Fruit fly (Drosophila melanogaster) whole organism, embryonic: ENCODE results near the gene Ak1.

Experiments used
- CG10543 ChIP-seq: fragments of 200-800 bp; sonication (Bioruptor generic); optimal IDR thresholded peaks from 3 replicates; lab custom pipeline; 2017; ENCODE audit warnings: missing biosample characterization, mild to moderate bottlenecking, missing genetic modification characterization, moderate library complexity
- CG11504 ChIP-seq: fragments of 200-800 bp; sonication (Bioruptor generic); optimal IDR thresholded peaks from 3 replicates; lab custom pipeline; 2019; ENCODE audit warnings: missing biosample characterization, mild to moderate bottlenecking, missing genetic modification characterization, moderate library complexity
- CG13624 ChIP-seq: fragments of 200-800 bp; sonication (Bioruptor generic); optimal IDR thresholded peaks from 2 replicates; lab custom pipeline; 2016; ENCODE audit warnings: missing biosample characterization, missing genetic modification characterization
- CG1603 ChIP-seq: fragments of 200-800 bp; sonication (Bioruptor generic); optimal IDR thresholded peaks from 2 replicates; lab custom pipeline; 2019; ENCODE audit warnings: missing biosample characterization, mild to moderate bottlenecking, missing genetic modification characterization, moderate library complexity
- CG1832 ChIP-seq: fragments of 200-800 bp; sonication (Bioruptor generic); optimal IDR thresholded peaks from 2 replicates; lab custom pipeline; 2017; ENCODE audit warnings: missing biosample characterization, mild to moderate bottlenecking, missing genetic modification characterization, inconsistent platforms
- CG32532 ChIP-seq: fragments of 200-800 bp; sonication (Bioruptor generic); IDR thresholded peaks from 2 replicates; pipeline ENCODE4 v1.3.6; 2022; ENCODE audit warnings: missing biosample characterization, missing genetic modification characterization
- CG3281 ChIP-seq: fragments of 200-800 bp; sonication (Bioruptor generic); optimal IDR thresholded peaks from 3 replicates; lab custom pipeline; 2017; ENCODE audit warnings: missing biosample characterization, mild to moderate bottlenecking, missing genetic modification characterization
- CG34376 ChIP-seq: fragments of 200-800 bp; sonication (Bioruptor generic); optimal IDR thresholded peaks from 2 replicates; lab custom pipeline; 2018; ENCODE audit warnings: missing biosample characterization, mild to moderate bottlenecking, missing genetic modification characterization
- CG34422 ChIP-seq: fragments of 200-800 bp; sonication (Bioruptor generic); IDR thresholded peaks from 3 replicates; pipeline ENCODE4 v1.3.6; 2022; ENCODE audit warnings: missing biosample characterization, missing genetic modification characterization
- CG4360 ChIP-seq: fragments of 200-800 bp; sonication (Bioruptor generic); IDR thresholded peaks from 2 replicates; pipeline ENCODE4 v1.3.6; 2022; ENCODE audit warnings: missing biosample characterization, missing genetic modification characterization
- CG7786 ChIP-seq: fragments of 200-800 bp; sonication (Bioruptor generic); optimal IDR thresholded peaks from 2 replicates; lab custom pipeline; 2016; ENCODE audit warnings: missing biosample characterization, missing genetic modification characterization
- CG7987 ChIP-seq: fragments of 200-800 bp; sonication (Bioruptor generic); optimal IDR thresholded peaks from 2 replicates; lab custom pipeline; 2018; ENCODE audit warnings: missing biosample characterization, mild to moderate bottlenecking, missing genetic modification characterization, moderate library complexity
- CG9797 ChIP-seq: fragments of 200-800 bp; sonication (Bioruptor generic); optimal IDR thresholded peaks from 3 replicates; lab custom pipeline; 2018; ENCODE audit warnings: missing biosample characterization, mild to moderate bottlenecking, missing genetic modification characterization
- D ChIP-seq, 2 experiments: fragments of 200-800 bp in 1 of 2; fragments of >200 bp in 1 of 2; sonication (Bioruptor generic) in 1 of 2; optimal IDR thresholded peaks; 2 replicates in 1 of 2; 3 replicates in 1 of 2; lab custom pipeline; 2017; ENCODE audit warnings: mild to moderate bottlenecking in 1 of 2, missing biosample characterization in 1 of 2, missing genetic modification characterization in 1 of 2, missing genetic modification reagents in 1 of 2
- D19B ChIP-seq: fragments of 200-800 bp; sonication (Bioruptor generic); optimal IDR thresholded peaks from 2 replicates; lab custom pipeline; 2017; ENCODE audit warnings: missing biosample characterization, mild to moderate bottlenecking, missing genetic modification characterization
- Dbx ChIP-seq: fragments of 200-800 bp; sonication (Bioruptor generic); IDR thresholded peaks from 3 replicates; pipeline ENCODE4 v1.3.6; 2022; ENCODE audit warnings: missing biosample characterization, missing genetic modification characterization
- Deaf1 ChIP-seq: fragments of 200-800 bp; optimal IDR thresholded peaks from 3 replicates; lab custom pipeline; 2019; ENCODE audit warnings: missing biosample characterization, mild to moderate bottlenecking, missing genetic modification characterization, moderate library complexity
- Ets65A ChIP-seq: fragments of 200-800 bp; sonication (Bioruptor generic); peaks from one replicate; lab custom pipeline; 2016; ENCODE audit warnings: missing biosample characterization, missing genetic modification characterization
- GATAe ChIP-seq: fragments of 200-800 bp; sonication (Bioruptor generic); conservative IDR thresholded peaks from 2 replicates; pipeline ENCODE4 v1.3.6; 2022; ENCODE audit warnings: missing biosample characterization, missing genetic modification characterization
- H2.0 ChIP-seq: fragments of 200-800 bp; sonication (Bioruptor generic); IDR thresholded peaks from 2 replicates; pipeline ENCODE4 v1.3.6; 2022; ENCODE audit warnings: missing biosample characterization, missing genetic modification characterization
- Hr78 ChIP-seq, 2 experiments: fragments of 200-800 bp in 1 of 2; fragments of >200 bp in 1 of 2; sonication (Bioruptor generic) in 1 of 2; optimal IDR thresholded peaks; 2 replicates each; lab custom pipeline; 2017 to 2019; ENCODE audit warnings: missing biosample characterization in 2 of 2, missing genetic modification characterization in 2 of 2, mild to moderate bottlenecking in 1 of 2, moderate library complexity in 1 of 2
- MTF-1 ChIP-seq: fragments of 200-800 bp; sonication (Bioruptor generic); optimal IDR thresholded peaks from 2 replicates; lab custom pipeline; 2018; ENCODE audit warnings: missing biosample characterization, mild to moderate bottlenecking, missing genetic modification characterization, borderline replicate concordance
- Med ChIP-seq: fragments of 200-800 bp; sonication (Bioruptor generic); peaks from one replicate; lab custom pipeline; 2016; ENCODE audit warnings: missing biosample characterization, missing genetic modification characterization, mild to moderate bottlenecking, inconsistent platforms, moderate library complexity
- Meics ChIP-seq: fragments of 200-800 bp; sonication (Bioruptor generic); optimal IDR thresholded peaks from 2 replicates; lab custom pipeline; 2017; ENCODE audit warnings: missing biosample characterization, mild to moderate bottlenecking, missing genetic modification characterization
- NFAT ChIP-seq: fragments of 200-800 bp; sonication (Bioruptor generic); IDR thresholded peaks from 2 replicates; pipeline ENCODE4 v1.3.6; 2022; ENCODE audit warnings: missing biosample characterization, missing genetic modification characterization
- Ptx1 ChIP-seq: fragments of 200-800 bp; sonication (Bioruptor generic); IDR thresholded peaks from 2 replicates; pipeline ENCODE4 v1.3.6; 2022; ENCODE audit warnings: missing biosample characterization, missing genetic modification characterization
- amos ChIP-seq: fragments of 200-800 bp; sonication (Bioruptor generic); IDR thresholded peaks from 2 replicates; pipeline ENCODE4 v1.3.6; 2022; ENCODE audit warnings: missing biosample characterization, missing genetic modification characterization; ENCODE audit not compliant: partially characterized antibody
- caup ChIP-seq: fragments of 200-800 bp; sonication (Bioruptor generic); optimal IDR thresholded peaks from 3 replicates; lab custom pipeline; 2017; ENCODE audit warnings: missing biosample characterization, mild to moderate bottlenecking, missing genetic modification characterization, moderate library complexity; ENCODE audit not compliant: severe bottlenecking
- crol ChIP-seq: fragments of 200-800 bp; sonication (Bioruptor generic); IDR thresholded peaks from 2 replicates; pipeline ENCODE4 v1.3.6; 2022; ENCODE audit warnings: missing biosample characterization, missing genetic modification characterization
- cwo ChIP-seq: fragments of 200-800 bp; sonication (Bioruptor generic); optimal IDR thresholded peaks from 3 replicates; lab custom pipeline; 2017; ENCODE audit warnings: missing biosample characterization, missing genetic modification characterization, mild to moderate bottlenecking, moderate library complexity, missing genetic modification reagents
- gce ChIP-seq: fragments of 200-800 bp; sonication (Bioruptor generic); IDR thresholded peaks from 3 replicates; pipeline ENCODE4 v1.3.6; 2022; ENCODE audit warnings: missing biosample characterization, missing genetic modification characterization
- grn ChIP-seq: fragments of 200-800 bp; sonication (Bioruptor generic); optimal IDR thresholded peaks from 3 replicates; lab custom pipeline; 2017; ENCODE audit warnings: missing biosample characterization, missing genetic modification characterization
- gro ChIP-seq: fragments of 200-800 bp; sonication (Bioruptor generic); optimal IDR thresholded peaks from 2 replicates; lab custom pipeline; 2016; ENCODE audit warnings: missing biosample characterization, missing genetic modification characterization
- h ChIP-seq: fragments of >200 bp; optimal IDR thresholded peaks from 2 replicates; lab custom pipeline; 2017
- mam ChIP-seq: fragments of 200-800 bp; sonication (Bioruptor generic); optimal IDR thresholded peaks from 3 replicates; lab custom pipeline; 2016; ENCODE audit warnings: missing biosample characterization, missing genetic modification characterization
- nau ChIP-seq: fragments of 200-800 bp; sonication (Bioruptor generic); optimal IDR thresholded peaks from 3 replicates; lab custom pipeline; 2017; ENCODE audit warnings: missing biosample characterization, mild to moderate bottlenecking, missing genetic modification characterization, missing genetic modification reagents
- nmo ChIP-seq: fragments of 200-800 bp; sonication (Bioruptor generic); optimal IDR thresholded peaks from 2 replicates; lab custom pipeline; 2018; ENCODE audit warnings: missing biosample characterization, mild to moderate bottlenecking, missing genetic modification characterization, moderate library complexity
- pan ChIP-seq, 4 experiments: fragments of >200 bp in 3 of 4; fragments of 200-800 bp in 1 of 4; sonication (Bioruptor generic) in 1 of 4; optimal IDR thresholded peaks in 3 of 4; IDR thresholded peaks in 1 of 4; 2 replicates each; pipeline versions ENCODE4 v1.3.6 to Lab custom; 2017 to 2022; ENCODE audit warnings: missing biosample characterization in 2 of 4, missing genetic modification characterization in 2 of 4, mixed read lengths in 1 of 4
- pb ChIP-seq: fragments of 200-800 bp; sonication (Bioruptor generic); optimal IDR thresholded peaks from 3 replicates; lab custom pipeline; 2016; ENCODE audit warnings: missing biosample characterization, missing genetic modification characterization
- row ChIP-seq: fragments of 200-800 bp; sonication (Bioruptor generic); IDR thresholded peaks from 3 replicates; pipeline ENCODE4 v1.3.6; 2022; ENCODE audit warnings: missing biosample characterization, missing genetic modification characterization
- sd ChIP-seq: fragments of 200-800 bp; sonication (Bioruptor generic); optimal IDR thresholded peaks from 3 replicates; lab custom pipeline; 2018; ENCODE audit warnings: missing biosample characterization, mild to moderate bottlenecking, missing genetic modification characterization, moderate library complexity
- sens ChIP-seq: fragments of 200-800 bp; sonication (Bioruptor generic); peaks from one replicate; lab custom pipeline; 2016; ENCODE audit warnings: missing biosample characterization, missing genetic modification characterization
- sisA ChIP-seq: fragments of 200-800 bp; sonication (Bioruptor generic); IDR thresholded peaks from 2 replicates; pipeline ENCODE4 v1.3.6; 2022; ENCODE audit warnings: missing biosample characterization, missing genetic modification characterization
- sug ChIP-seq: fragments of 200-800 bp; optimal IDR thresholded peaks from 2 replicates; lab custom pipeline; 2019; ENCODE audit warnings: missing biosample characterization, mild to moderate bottlenecking, missing genetic modification characterization, moderate library complexity
- z ChIP-seq: fragments of 200-800 bp; sonication (Bioruptor generic); IDR thresholded peaks from 3 replicates; pipeline ENCODE4 v1.3.6; 2022; ENCODE audit warnings: missing biosample characterization, missing genetic modification characterization

The Ak1 gene

dm6 chr3L:12184564-12185034, 19.3 kb downstream of the Ak1 start, which contains the start of gene Miox:
Gene Miox (plus strand): TSS chr3L:12184984.
- no peak for TF ChIP-seq sisA (GFP tag; lab: Robert Waterston, UW)
- peak; percentile 65 for TF ChIP-seq CG34376
- TF ChIP-seq MTF-1 (GFP tag; lab: Kevin White, UChicago) = no peak
- TF ChIP-seq CG34422 (GFP tag; lab: Robert Waterston, UW) = no peak
- no peak for TF ChIP-seq Ptx1 (GFP tag; lab: Robert Waterston, UW)
- peak; percentile 1 for TF ChIP-seq CG10543 (GFP tag; lab: Kevin White, UChicago)
- TF ChIP-seq CG1832 = no peak
- peak; percentile 16; the same call in 1 of the 2 replicates for TF ChIP-seq crol
- TF ChIP-seq sug (tag; lab: Kevin White, UChicago) = peak; percentile 75
- peak; percentile 69 for TF ChIP-seq CG7987 (GFP tag; lab: Kevin White, UChicago)

- TF ChIP-seq Ets65A (GFP tag; lab: Kevin White, UChicago) (peak; percentile 84), D19B (GFP tag; lab: Kevin White, UChicago) (peak; percentile 61), pan (optimal IDR thresholded peaks at IDR 0.05; lab: Kevin White, UChicago) (no peak), pan (GFP tag; optimal IDR thresholded peaks at IDR 0.05 in 1 of 2, IDR thresholded peaks at IDR 0.05 in 1 of 2) (peak in 1 of 2 experiments; percentile 30), CG13624 (GFP tag; lab: Kevin White, UChicago) (no peak), row (GFP tag; lab: Robert Waterston, UW) (0 out of 3 replicates have a peak, but pooled peaks have one; percentile 19), sens (GFP tag; lab: Kevin White, UChicago) (peak; percentile 32), nau (no peak)
- TF ChIP-seq, all 482 proteins: peak for 5
Observed at dm6 chr3L:12183967-12184366, 19.9 kb downstream of the Ak1 start.

- 0 out of 3 replicates have a peak, but pooled peaks have one; percentile 21 for TF ChIP-seq gce (GFP tag; lab: Robert Waterston, UW)
- TF ChIP-seq H2.0 (GFP tag; lab: Robert Waterston, UW) = no peak
- peak; percentile 6 for TF ChIP-seq pb (GFP tag; lab: Kevin White, UChicago)
- no peak for TF ChIP-seq CG9797 (GFP tag; lab: Kevin White, UChicago)
- TF ChIP-seq CG11504 = peak; percentile 38
- TF ChIP-seq nmo = peak; percentile 4
- TF ChIP-seq caup (GFP tag; lab: Kevin White, UChicago) = peak; percentile 9
- peak; percentile 48 for TF ChIP-seq gro (GFP tag; lab: Kevin White, UChicago)
- TF ChIP-seq z (GFP tag; lab: Robert Waterston, UW) = no peak
- TF ChIP-seq NFAT (GFP tag; lab: Robert Waterston, UW) = peak; percentile 41; the same call in 1 of the 2 replicates
- peak; percentile 24 for TF ChIP-seq Meics (GFP tag; lab: Kevin White, UChicago)
- peak; percentile 23 for TF ChIP-seq sug (tag; lab: Kevin White, UChicago)
- TF ChIP-seq Med (GFP tag; lab: Kevin White, UChicago) = peak; percentile 67
- no peak for TF ChIP-seq CG1832
- no peak for TF ChIP-seq D (optimal IDR thresholded peaks at IDR 0.05; lab: Kevin White, UChicago)
- TF ChIP-seq D (GFP tag; optimal IDR thresholded peaks at IDR 0.05; lab: Kevin White, UChicago) = no peak
- TF ChIP-seq CG3281 (GFP tag; lab: Kevin White, UChicago) = peak; percentile 46
- TF ChIP-seq grn (GFP tag; lab: Kevin White, UChicago) = peak; percentile 34
- peak; percentile 60 for TF ChIP-seq sens (GFP tag; lab: Kevin White, UChicago)
- TF ChIP-seq mam = peak; percentile 4
- TF ChIP-seq CG4360 (GFP tag; lab: Robert Waterston, UW) = no peak
- no peak for TF ChIP-seq GATAe (GFP tag; lab: Robert Waterston, UW)
- TF ChIP-seq CG32532 (GFP tag; lab: Robert Waterston, UW) = peak; percentile 23; the same call in 1 of the 2 replicates
- peak; percentile 16 for TF ChIP-seq cwo
- peak; percentile 33 for TF ChIP-seq sd
- peak; percentile 22 for TF ChIP-seq CG7786
- TF ChIP-seq Deaf1 (tag; lab: Kevin White, UChicago) = no peak
- TF ChIP-seq Hr78 (GFP tag; optimal IDR thresholded peaks at IDR 0.05; lab: Kevin White, UChicago) = peak in 1 of 2 experiments; percentile 22
- TF ChIP-seq CG1603 = peak; percentile 10
- TF ChIP-seq h (lab: Kevin White, UChicago) = no peak
- no peak for TF ChIP-seq amos (GFP tag; lab: Robert Waterston, UW)
- peak; percentile 29; the same call in 1 of the 3 replicates for TF ChIP-seq Dbx (GFP tag; lab: Robert Waterston, UW)
- TF ChIP-seq D19B (GFP tag; lab: Kevin White, UChicago) = peak; percentile 91
Observed at dm6 chr3L:12178847-12179437, 24.9 kb downstream of the Ak1 start.
